Fruit fly (Drosophila melanogaster) whole organism, embryonic: ENCODE measurements around the gene vsg.

Experiments
- Abd-B ChIP-seq: fragments of 200-800 bp; sonication (Bioruptor generic); optimal IDR thresholded peaks from 2 replicates; lab custom pipeline; 2018; ENCODE audit warnings: missing biosample characterization, mild to moderate bottlenecking, missing genetic modification characterization, moderate library complexity
- Aef1 ChIP-seq: fragments of 200-800 bp; sonication (Bioruptor generic); IDR thresholded peaks from 3 replicates; pipeline ENCODE4 v1.3.6; 2022; ENCODE audit warnings: missing biosample characterization, missing genetic modification characterization
- Antp ChIP-seq: fragments of 200-800 bp; sonication (Bioruptor generic); optimal IDR thresholded peaks from 3 replicates; lab custom pipeline; 2016; ENCODE audit warnings: missing biosample characterization, missing genetic modification characterization
- CG10209 ChIP-seq: fragments of 200-800 bp; sonication (Bioruptor generic); optimal IDR thresholded peaks from 3 replicates; lab custom pipeline; 2017; ENCODE audit warnings: missing biosample characterization, mild to moderate bottlenecking, missing genetic modification characterization, missing genetic modification reagents
- CG11247 ChIP-seq: fragments of 200-800 bp; sonication (Bioruptor generic); IDR thresholded peaks from 2 replicates; pipeline ENCODE4 v1.3.6; 2022; ENCODE audit warnings: missing biosample characterization, missing genetic modification characterization
- CG11560 ChIP-seq: fragments of 200-800 bp; sonication (Bioruptor generic); IDR thresholded peaks from 3 replicates; pipeline ENCODE4 v1.3.6; 2022; ENCODE audit warnings: missing biosample characterization, missing genetic modification characterization
- CG11696 ChIP-seq: fragments of 200-800 bp; sonication (Bioruptor generic); IDR thresholded peaks from 2 replicates; pipeline ENCODE4 v1.3.6; 2022; ENCODE audit warnings: missing biosample characterization, missing genetic modification characterization
- CG11723 ChIP-seq: fragments of 200-800 bp; sonication (Bioruptor generic); optimal IDR thresholded peaks from 2 replicates; lab custom pipeline; 2017; ENCODE audit warnings: missing biosample characterization, mild to moderate bottlenecking, missing genetic modification characterization
- CG12104 ChIP-seq: fragments of 200-800 bp; sonication (Bioruptor generic); optimal IDR thresholded peaks from 3 replicates; lab custom pipeline; 2016; ENCODE audit warnings: missing biosample characterization, missing genetic modification characterization
- CG1233 ChIP-seq: fragments of 200-800 bp; sonication (Bioruptor generic); optimal IDR thresholded peaks from 4 replicates; lab custom pipeline; 2018; ENCODE audit warnings: missing biosample characterization, mild to moderate bottlenecking, missing genetic modification characterization
- CG12769 ChIP-seq: fragments of 200-800 bp; sonication (Bioruptor generic); optimal IDR thresholded peaks from 2 replicates; lab custom pipeline; 2019; ENCODE audit warnings: missing biosample characterization, mild to moderate bottlenecking, missing genetic modification characterization, moderate library complexity
- CG13287 ChIP-seq: fragments of 200-800 bp; sonication (Bioruptor generic); IDR thresholded peaks from 2 replicates; pipeline ENCODE4 v1.3.6; 2022; ENCODE audit warnings: missing biosample characterization, missing genetic modification characterization; ENCODE audit not compliant: partially characterized antibody
- CG14050 ChIP-seq: fragments of 200-800 bp; sonication (Bioruptor generic); IDR thresholded peaks from 3 replicates; pipeline ENCODE4 v1.3.6; 2022; ENCODE audit warnings: missing biosample characterization, missing genetic modification characterization
- CG15601 ChIP-seq: fragments of 200-800 bp; sonication (Bioruptor generic); optimal IDR thresholded peaks from 3 replicates; lab custom pipeline; 2019; ENCODE audit warnings: missing biosample characterization, mild to moderate bottlenecking, missing genetic modification characterization, moderate library complexity
- CG1603 ChIP-seq: fragments of 200-800 bp; sonication (Bioruptor generic); optimal IDR thresholded peaks from 2 replicates; lab custom pipeline; 2019; ENCODE audit warnings: missing biosample characterization, mild to moderate bottlenecking, missing genetic modification characterization, moderate library complexity
- CG18011 ChIP-seq: fragments of 200-800 bp; sonication (Bioruptor generic); optimal IDR thresholded peaks from 2 replicates; lab custom pipeline; 2017; ENCODE audit warnings: missing biosample characterization, missing genetic modification characterization, mild to moderate bottlenecking, moderate library complexity, missing genotype
- CG30020 ChIP-seq: fragments of 200-800 bp; optimal IDR thresholded peaks from 2 replicates; lab custom pipeline; 2019; ENCODE audit warnings: missing biosample characterization, mild to moderate bottlenecking, missing genetic modification characterization, moderate library complexity
- CG31441 ChIP-seq: fragments of 200-800 bp; sonication (Bioruptor generic); IDR thresholded peaks from 2 replicates; pipeline ENCODE4 v1.3.6; 2022; ENCODE audit warnings: missing biosample characterization, missing genetic modification characterization
- CG6813 ChIP-seq: fragments of 200-800 bp; sonication (Bioruptor generic); optimal IDR thresholded peaks from 2 replicates; lab custom pipeline; 2017; ENCODE audit warnings: missing biosample characterization, missing genetic modification characterization, mild to moderate bottlenecking, moderate library complexity, missing genetic modification reagents
- CG7839 ChIP-seq: fragments of 200-800 bp; sonication (Bioruptor generic); optimal IDR thresholded peaks from 3 replicates; lab custom pipeline; 2018; ENCODE audit warnings: missing biosample characterization, mild to moderate bottlenecking, missing genetic modification characterization, moderate library complexity
- CG8281 ChIP-seq: fragments of 200-800 bp; sonication (Bioruptor generic); optimal IDR thresholded peaks from 2 replicates; lab custom pipeline; 2018; ENCODE audit warnings: missing biosample characterization, mild to moderate bottlenecking, missing genetic modification characterization, moderate library complexity
- CG8765 ChIP-seq: fragments of 200-800 bp; sonication (Bioruptor generic); IDR thresholded peaks from 2 replicates; pipeline ENCODE4 v1.3.6; 2022; ENCODE audit warnings: missing biosample characterization, missing genetic modification characterization
- CkIIα-i1 ChIP-seq: fragments of 200-800 bp; sonication (Bioruptor generic); IDR thresholded peaks from 2 replicates; pipeline ENCODE4 v1.3.6; 2022; ENCODE audit warnings: missing biosample characterization, missing genetic modification characterization
- Dll ChIP-seq: fragments of 200-800 bp; sonication (Bioruptor generic); IDR thresholded peaks from 4 replicates; pipeline ENCODE4 v1.3.6; 2022; ENCODE audit warnings: missing biosample characterization, missing genetic modification characterization; ENCODE audit not compliant: partially characterized antibody
- ERR ChIP-seq: fragments of 200-800 bp; sonication (Bioruptor generic); optimal IDR thresholded peaks from 2 replicates; lab custom pipeline; 2016; ENCODE audit warnings: missing biosample characterization, missing genetic modification characterization
- Elba2 ChIP-seq: fragments of 200-800 bp; sonication (Bioruptor generic); optimal IDR thresholded peaks from 3 replicates; lab custom pipeline; 2016; ENCODE audit warnings: missing biosample characterization, missing genetic modification characterization
- Oaz ChIP-seq: fragments of 200-800 bp; sonication (Bioruptor generic); IDR thresholded peaks from 2 replicates; pipeline ENCODE4 v1.3.6; 2022; ENCODE audit warnings: missing biosample characterization, missing genetic modification characterization
- Rx ChIP-seq: fragments of 200-800 bp; sonication (Bioruptor generic); IDR thresholded peaks from 2 replicates; pipeline ENCODE4 v1.3.6; 2022; ENCODE audit warnings: missing biosample characterization, missing genetic modification characterization
- Vsx1 ChIP-seq: fragments of 200-800 bp; sonication (Bioruptor generic); optimal IDR thresholded peaks from 2 replicates; lab custom pipeline; 2017; ENCODE audit warnings: missing biosample characterization, mild to moderate bottlenecking, missing genetic modification characterization, missing genetic modification reagents
- bigmax ChIP-seq: fragments of 200-800 bp; sonication (Bioruptor generic); optimal IDR thresholded peaks from 2 replicates; lab custom pipeline; 2018; ENCODE audit warnings: missing biosample characterization, mild to moderate bottlenecking, missing genetic modification characterization
- disco-r ChIP-seq: fragments of 200-800 bp; sonication (Bioruptor generic); optimal IDR thresholded peaks from 2 replicates; lab custom pipeline; 2016; ENCODE audit warnings: missing biosample characterization, missing genetic modification characterization
- exex ChIP-seq: fragments of 200-800 bp; sonication (Bioruptor generic); optimal IDR thresholded peaks from 4 replicates; lab custom pipeline; 2018; ENCODE audit warnings: missing biosample characterization, mild to moderate bottlenecking, missing genetic modification characterization, moderate library complexity
- fd102C ChIP-seq: fragments of 200-800 bp; sonication (Bioruptor generic); optimal IDR thresholded peaks from 2 replicates; lab custom pipeline; 2018; ENCODE audit warnings: missing biosample characterization, mild to moderate bottlenecking, missing genetic modification characterization, moderate library complexity
- gce ChIP-seq: fragments of 200-800 bp; sonication (Bioruptor generic); IDR thresholded peaks from 3 replicates; pipeline ENCODE4 v1.3.6; 2022; ENCODE audit warnings: missing biosample characterization, missing genetic modification characterization
- gcm2 ChIP-seq: fragments of 200-800 bp; sonication (Bioruptor generic); optimal IDR thresholded peaks from 2 replicates; lab custom pipeline; 2016; ENCODE audit warnings: missing biosample characterization, missing genetic modification characterization
- gsb-n ChIP-seq: fragments of 200-800 bp; sonication (Bioruptor generic); optimal IDR thresholded peaks from 3 replicates; lab custom pipeline; 2018; ENCODE audit warnings: missing biosample characterization, mild to moderate bottlenecking, missing genetic modification characterization
- lbe ChIP-seq: fragments of 200-800 bp; sonication (Bioruptor generic); optimal IDR thresholded peaks from 2 replicates; lab custom pipeline; 2016; ENCODE audit warnings: missing biosample characterization, mild to moderate bottlenecking, missing genetic modification characterization
- lola ChIP-seq, 3 experiments: fragments of >200 bp in 2 of 3; fragments of 200-800 bp in 1 of 3; sonication (Bioruptor generic) in 1 of 3; optimal IDR thresholded peaks; 2 replicates each; lab custom pipeline; 2017 to 2019; ENCODE audit warnings: missing biosample characterization in 3 of 3, missing genetic modification characterization in 3 of 3, mild to moderate bottlenecking in 1 of 3, moderate library complexity in 1 of 3
- phol ChIP-seq: fragments of 200-800 bp; sonication (Bioruptor generic); optimal IDR thresholded peaks from 3 replicates; lab custom pipeline; 2018; ENCODE audit warnings: missing biosample characterization, mild to moderate bottlenecking, missing genetic modification characterization, moderate library complexity
- pros ChIP-seq: fragments of 200-800 bp; sonication (Bioruptor generic); optimal IDR thresholded peaks from 3 replicates; lab custom pipeline; 2019; ENCODE audit warnings: missing biosample characterization, mild to moderate bottlenecking, missing genetic modification characterization, moderate library complexity
- pum ChIP-seq: fragments of 200-800 bp; sonication (Bioruptor generic); optimal IDR thresholded peaks from 2 replicates; lab custom pipeline; 2016; ENCODE audit warnings: missing biosample characterization, missing genetic modification characterization
- pzg ChIP-seq: fragments of 200-800 bp; sonication (Bioruptor generic); optimal IDR thresholded peaks from 3 replicates; lab custom pipeline; 2018; ENCODE audit warnings: missing biosample characterization, mild to moderate bottlenecking, missing genetic modification characterization, moderate library complexity
- shn ChIP-seq: fragments of 200-800 bp; sonication (Bioruptor generic); optimal IDR thresholded peaks from 3 replicates; lab custom pipeline; 2016; ENCODE audit warnings: missing biosample characterization, missing genetic modification characterization
- sisA ChIP-seq: fragments of 200-800 bp; sonication (Bioruptor generic); IDR thresholded peaks from 2 replicates; pipeline ENCODE4 v1.3.6; 2022; ENCODE audit warnings: missing biosample characterization, missing genetic modification characterization
- slbo ChIP-seq: fragments of 200-800 bp; sonication (Bioruptor generic); IDR thresholded peaks from 2 replicates; pipeline ENCODE4 v1.3.6; 2022; ENCODE audit warnings: missing biosample characterization, missing genetic modification characterization
- sna ChIP-seq: fragments of 200-800 bp; sonication (Bioruptor generic); IDR thresholded peaks from 2 replicates; pipeline ENCODE4 v1.3.6; 2022; ENCODE audit warnings: missing biosample characterization, missing genetic modification characterization; ENCODE audit not compliant: partially characterized antibody
- sr ChIP-seq: fragments of 200-800 bp; sonication (Bioruptor generic); IDR thresholded peaks from 3 replicates; pipeline ENCODE4 v1.3.6; 2022; ENCODE audit warnings: missing biosample characterization, missing genetic modification characterization

vsg gene

DNA sequence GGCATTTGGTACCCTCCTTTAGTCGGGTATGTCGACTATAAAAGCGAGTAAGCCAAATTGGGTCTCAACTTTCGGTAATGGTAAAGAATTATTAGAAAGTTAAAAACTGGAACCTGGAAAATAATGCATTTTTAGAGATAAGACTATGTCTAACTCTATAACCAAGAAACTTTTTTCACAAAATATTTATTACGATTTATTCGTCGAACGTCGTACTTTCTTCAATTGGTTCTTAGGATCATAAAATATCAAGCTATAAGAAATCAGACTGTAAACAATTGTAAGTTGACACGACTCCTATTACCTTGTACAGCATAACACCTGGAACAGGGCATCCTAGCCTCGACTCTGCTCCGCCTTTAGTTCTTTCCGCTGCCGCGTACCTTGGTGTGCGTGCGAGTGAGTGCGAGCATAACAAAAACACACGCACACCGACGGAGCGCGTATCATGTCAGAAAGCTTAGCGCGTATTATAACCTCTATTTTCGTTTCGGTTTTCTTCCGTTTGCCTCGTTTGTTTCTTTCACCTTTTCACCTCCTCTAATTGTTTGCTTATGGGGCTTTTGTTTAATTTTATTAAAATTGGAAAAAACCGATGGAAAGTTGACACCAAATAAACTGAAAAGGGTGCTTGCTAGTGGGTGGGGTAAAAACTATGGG lies 21.1 kb upstream of the vsg start (continued):
- peak; percentile 93 for TF ChIP-seq ERR (GFP tag; lab: Kevin White, UChicago)
- TF ChIP-seq Antp = peak; percentile 97
- TF ChIP-seq pzg = peak; percentile 9
- TF ChIP-seq lola (GFP tag; optimal IDR thresholded peaks at IDR 0.05; lab: Kevin White, UChicago) = peak in 1 of 3 experiments; percentile 95
- TF ChIP-seq CG31441 (GFP tag; lab: Robert Waterston, UW) = peak; percentile 90
- peak; percentile 78 for TF ChIP-seq lbe (GFP tag; lab: Kevin White, UChicago)
- peak; percentile 72; the same call in 2 of the 3 replicates for TF ChIP-seq gce
- peak; percentile 78 for TF ChIP-seq CG11560
- peak; percentile 72 for TF ChIP-seq CG14050
- TF ChIP-seq CG8765 (GFP tag; lab: Robert Waterston, UW) = no peak
- peak; percentile 56; the same call in 1 of the 3 replicates for TF ChIP-seq sr
- TF ChIP-seq pros (GFP tag; lab: Kevin White, UChicago) = peak; percentile 31
- 0 out of 2 replicates have a peak, but pooled peaks have one; percentile 27 for TF ChIP-seq CkIIα-i1 (GFP tag; lab: Robert Waterston, UW)
- no peak for TF ChIP-seq Elba2 (GFP tag; lab: Kevin White, UChicago)
- peak; percentile 84 for TF ChIP-seq CG11247 (GFP tag; lab: Robert Waterston, UW)
- TF ChIP-seq Abd-B (GFP tag; lab: Kevin White, UChicago) = peak; percentile 95
- peak; percentile 85 for TF ChIP-seq CG8281 (tag; lab: Kevin White, UChicago)
- TF ChIP-seq slbo = peak; percentile 89
- no peak for TF ChIP-seq sna
- peak; percentile 97 for TF ChIP-seq pum (GFP tag; lab: Kevin White, UChicago)
- TF ChIP-seq CG1233 (GFP tag; lab: Kevin White, UChicago) = peak; percentile 96
- TF ChIP-seq CG30020 (tag; lab: Kevin White, UChicago) = peak; percentile 81
- no peak for TF ChIP-seq Dll (GFP tag; lab: Robert Waterston, UW)
- TF ChIP-seq CG18011 (GFP tag; lab: Kevin White, UChicago) = peak; percentile 85
- TF ChIP-seq CG12769 (tag; lab: Kevin White, UChicago) = peak; percentile 83
- peak; percentile 89 for TF ChIP-seq CG6813 (GFP tag; lab: Kevin White, UChicago)
- peak; percentile 16 for TF ChIP-seq fd102C (GFP tag; lab: Kevin White, UChicago)
- peak; percentile 97 for TF ChIP-seq CG10209
- TF ChIP-seq CG11696 = no peak
- peak; percentile 89 for TF ChIP-seq bigmax (GFP tag; lab: Kevin White, UChicago)
- peak; percentile 90 for TF ChIP-seq gsb-n (tag; lab: Kevin White, UChicago)
- peak; percentile 90 for TF ChIP-seq sisA (GFP tag; lab: Robert Waterston, UW)
- TF ChIP-seq Rx (GFP tag; lab: Robert Waterston, UW) = peak; percentile 67
- peak; percentile 95 for TF ChIP-seq disco-r
- TF ChIP-seq Vsx1 = peak; percentile 88
- no peak for TF ChIP-seq CG13287 (GFP tag; lab: Robert Waterston, UW)
- TF ChIP-seq Oaz = peak; percentile 82
- TF ChIP-seq gcm2 = peak; percentile 91
- peak; percentile 86 for TF ChIP-seq CG1603 (tag; lab: Kevin White, UChicago)
- TF ChIP-seq CG7839 (tag; lab: Kevin White, UChicago) = peak; percentile 97
- peak; percentile 85 for TF ChIP-seq Aef1 (GFP tag; lab: Robert Waterston, UW)
- peak; percentile 98 for TF ChIP-seq CG12104 (GFP tag; lab: Kevin White, UChicago)
- TF ChIP-seq phol (tag; lab: Kevin White, UChicago) = peak; percentile 97
- peak; percentile 95 for TF ChIP-seq CG11723 (GFP tag; lab: Kevin White, UChicago)
- peak; percentile 97 for TF ChIP-seq shn (GFP tag; lab: Kevin White, UChicago)
- TF ChIP-seq exex = peak; percentile 75
- TF ChIP-seq CG15601 (tag; lab: Kevin White, UChicago) = peak; percentile 93
